Fruit fly (Drosophila melanogaster): ENCODE data around the gene Gr93c.

Gene Gr93c

DNA sequence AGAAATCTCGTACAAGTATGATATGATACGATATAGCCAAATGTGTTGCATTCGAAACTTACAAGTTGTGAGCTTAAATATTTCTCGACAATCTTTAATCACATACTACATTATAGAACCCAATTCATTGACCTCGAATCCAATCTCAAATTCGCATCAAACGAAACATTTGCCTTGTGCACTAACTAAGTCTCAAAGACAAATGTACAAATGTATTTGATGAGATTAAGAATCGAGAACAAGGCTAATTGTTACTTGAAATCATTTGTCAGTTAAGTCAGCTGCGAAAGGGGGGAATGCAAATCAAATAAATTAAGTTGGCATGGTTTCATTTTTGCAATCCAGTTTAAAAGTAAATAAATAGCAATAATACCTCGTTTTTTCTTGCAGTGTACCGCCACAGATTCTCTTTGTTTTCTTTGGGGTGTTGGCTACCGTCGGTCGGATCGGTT is 6.5 kb downstream of the Gr93c start (continued):
- TF ChIP-seq mirr (GFP tag; optimal IDR thresholded peaks at IDR 0.05) = no peak
- TF ChIP-seq pb (GFP tag; optimal IDR thresholded peaks at IDR 0.05) = no peak
- no peak for TF ChIP-seq Oaz (GFP tag; IDR thresholded peaks at IDR 0.05)
- TF ChIP-seq CG1602 (GFP tag; optimal IDR thresholded peaks at IDR 0.05) = peak; percentile 8
- TF ChIP-seq HmgZ (tag; optimal IDR thresholded peaks at IDR 0.05) = no peak
- no peak for TF ChIP-seq trh (GFP tag; optimal IDR thresholded peaks at IDR 0.05)
- TF ChIP-seq CG15073 (GFP tag; optimal IDR thresholded peaks at IDR 0.05) = no peak
- peak; percentile 4 for TF ChIP-seq Hmr (GFP tag; optimal IDR thresholded peaks at IDR 0.05)
- TF ChIP-seq seq (GFP tag; IDR thresholded peaks at IDR 0.05) = no peak
- peak; percentile 24 for TF ChIP-seq CG17829 (tag; optimal IDR thresholded peaks at IDR 0.05)
- TF ChIP-seq CG12071 (GFP tag; optimal IDR thresholded peaks at IDR 0.05) = no peak
- TF ChIP-seq Hr51 (GFP tag; optimal IDR thresholded peaks at IDR 0.05) = peak in 1 of 2 experiments; percentile 64
- peak; percentile 15 for TF ChIP-seq tio (GFP tag; optimal IDR thresholded peaks at IDR 0.05)
- TF ChIP-seq CG14441 (GFP tag; IDR thresholded peaks at IDR 0.05) = no peak
- peak; percentile 11 for TF ChIP-seq PHDP (tag; optimal IDR thresholded peaks at IDR 0.05)
- TF ChIP-seq CG7839 (tag; optimal IDR thresholded peaks at IDR 0.05) = peak; percentile 45
- no peak for TF ChIP-seq Hmx (GFP tag; optimal IDR thresholded peaks at IDR 0.05)
- TF ChIP-seq CG7786 (GFP tag; optimal IDR thresholded peaks at IDR 0.05) = no peak
- TF ChIP-seq nom (GFP tag; optimal IDR thresholded peaks at IDR 0.05) = peak; percentile 29
- no peak for TF ChIP-seq aop (GFP tag; IDR thresholded peaks at IDR 0.05)
- TF ChIP-seq CG13296 (GFP tag; optimal IDR thresholded peaks at IDR 0.05) = no peak
- no peak for TF ChIP-seq CG34422 (GFP tag; IDR thresholded peaks at IDR 0.05)
- no peak for TF ChIP-seq CG4404 (GFP tag; IDR thresholded peaks at IDR 0.05)
- TF ChIP-seq ab (GFP tag; optimal IDR thresholded peaks at IDR 0.05) = no peak
- peak; percentile 18 for TF ChIP-seq CG8388 (GFP tag; optimal IDR thresholded peaks at IDR 0.05)
- TF ChIP-seq CG10565 (GFP tag; optimal IDR thresholded peaks at IDR 0.05) = no peak
- no peak for TF ChIP-seq Mrtf (GFP tag; IDR thresholded peaks at IDR 0.05)
- TF ChIP-seq CG17802 (tag; optimal IDR thresholded peaks at IDR 0.05) = no peak
- no peak for TF ChIP-seq CG10462 (GFP tag; optimal IDR thresholded peaks at IDR 0.05)
- peak; percentile 22 for TF ChIP-seq CG9609 (GFP tag; optimal IDR thresholded peaks at IDR 0.05)
- no peak for TF ChIP-seq crc (GFP tag; optimal IDR thresholded peaks at IDR 0.05)
- peak; percentile 58 for TF ChIP-seq CoRest (tag; optimal IDR thresholded peaks at IDR 0.05)
- TF ChIP-seq ttk (GFP tag; IDR thresholded peaks at IDR 0.05) = no peak
- peak; percentile 61 for TF ChIP-seq Oli (tag; optimal IDR thresholded peaks at IDR 0.05)
- peak; percentile 16 for TF ChIP-seq dmrt11E (tag; optimal IDR thresholded peaks at IDR 0.05)
- TF ChIP-seq Hsf (GFP tag; optimal IDR thresholded peaks at IDR 0.05) = peak; percentile 11
- no peak for TF ChIP-seq Meics (GFP tag; optimal IDR thresholded peaks at IDR 0.05)
- no peak for TF ChIP-seq sima (GFP tag; optimal IDR thresholded peaks at IDR 0.05)
- TF ChIP-seq nerfin-2 (GFP tag; IDR thresholded peaks at IDR 0.05; ENCODE audit: partially characterized antibody) = no peak
- TF ChIP-seq sens-2 (GFP tag; IDR thresholded peaks at IDR 0.05) = no peak
- TF ChIP-seq Asciz (GFP tag; optimal IDR thresholded peaks at IDR 0.05) = no peak
- TF ChIP-seq CG15601 (tag; optimal IDR thresholded peaks at IDR 0.05) = no peak
- TF ChIP-seq tna (GFP tag; IDR thresholded peaks at IDR 0.05; ENCODE audit: partially characterized antibody) = no peak
- no peak for TF ChIP-seq NC2β (GFP tag; optimal IDR thresholded peaks at IDR 0.05)
- no peak for TF ChIP-seq Optix (GFP tag; IDR thresholded peaks at IDR 0.05)
- peak; percentile 31 for TF ChIP-seq grau (tag; optimal IDR thresholded peaks at IDR 0.05)
- TF ChIP-seq Drgx (GFP tag; IDR thresholded peaks at IDR 0.05) = peak; percentile 76
- peak; percentile 24 for TF ChIP-seq lbe (GFP tag; optimal IDR thresholded peaks at IDR 0.05)
- TF ChIP-seq Six4 (GFP tag; optimal IDR thresholded peaks at IDR 0.05) = no peak
- no peak for TF ChIP-seq CG1529 (GFP tag; optimal IDR thresholded peaks at IDR 0.05)
- TF ChIP-seq CG18619 (GFP tag; optimal IDR thresholded peaks at IDR 0.05) = peak; percentile 25
- no peak for TF ChIP-seq ham (GFP tag; IDR thresholded peaks at IDR 0.05)

Data from whole organism, embryonic.